Worm (Caenorhabditis elegans) whole organism, L1 larva: ENCODE measurements around the gene Y53F4B.21.

Source experiments
- C04F5.9 ChIP-seq: sonication (generic microtip); optimal IDR thresholded peaks from 2 replicates; lab custom pipeline; 2016; ENCODE audit warnings: missing genetic modification characterization, missing compliant biosample characterization
- C16A3.4 ChIP-seq: fragments of 150-350 bp; optimal IDR thresholded peaks from 2 replicates; lab custom pipeline; 2014; ENCODE audit warnings: missing biosample characterization, missing genetic modification characterization
- C34B4.2 ChIP-seq: sonication (generic microtip); optimal IDR thresholded peaks from 2 replicates; lab custom pipeline; 2017; ENCODE audit warnings: mild to moderate bottlenecking, missing genetic modification characterization, missing compliant biosample characterization
- F16B12.6 ChIP-seq: fragments of 150-350 bp; optimal IDR thresholded peaks from 2 replicates; lab custom pipeline; 2014; ENCODE audit warnings: missing biosample characterization, missing genetic modification characterization
- aly-2 ChIP-seq: fragments of 150-350 bp; optimal IDR thresholded peaks from 2 replicates; lab custom pipeline; 2014; ENCODE audit warnings: missing biosample characterization, missing genetic modification characterization
- blmp-1 ChIP-seq: fragments of 150-350 bp; optimal IDR thresholded peaks from 2 replicates; lab custom pipeline; 2014; ENCODE audit warnings: missing biosample characterization, missing genetic modification characterization
- ceh-82 ChIP-seq, 3 experiments: fragments of 150-350 bp in 1 of 3; sonication (generic microtip) in 2 of 3; optimal IDR thresholded peaks; 2 replicates each; lab custom pipeline; 2014 to 2017; ENCODE audit warnings: missing biosample characterization in 3 of 3, missing genetic modification characterization in 3 of 3
- ceh-88 ChIP-seq: fragments of 200-800 bp; sonication (Bioruptor generic); IDR thresholded peaks from 2 replicates; pipeline ENCODE4 v1.3.6; 2022; ENCODE audit warnings: missing genetic modification characterization, missing compliant biosample characterization
- dsc-1 ChIP-seq: sonication (generic microtip); optimal IDR thresholded peaks from 2 replicates; lab custom pipeline; 2016; ENCODE audit warnings: mild to moderate bottlenecking, missing genetic modification characterization, missing compliant biosample characterization
- efl-1 ChIP-seq, 4 experiments: fragments of 150-350 bp; optimal IDR thresholded peaks in 3 of 4; peaks in 1 of 4; 1 replicate in 1 of 4; 2 replicates in 3 of 4; lab custom pipeline; 2014; ENCODE audit warnings: missing biosample characterization in 2 of 4, missing genetic modification characterization in 2 of 4, missing genetic modification reagents in 2 of 4
- egl-27 ChIP-seq, 2 experiments: fragments of 150-350 bp in 1 of 2; sonication (generic microtip); optimal IDR thresholded peaks; 3 replicates each; lab custom pipeline; 2017 to 2018; ENCODE audit warnings: missing biosample characterization in 2 of 2, missing genetic modification characterization in 2 of 2, missing genetic modification reagents in 2 of 2
- elt-2 ChIP-seq: sonication (generic microtip); optimal IDR thresholded peaks from 2 replicates; lab custom pipeline; 2016; ENCODE audit warnings: missing genetic modification characterization, mild to moderate bottlenecking, inconsistent platforms, missing compliant biosample characterization, missing genetic modification reagents
- elt-3 ChIP-seq, 6 experiments: fragments of 150-350 bp in 1 of 6; sonication (generic microtip); optimal IDR thresholded peaks; 2 replicates each; lab custom pipeline; 2017 to 2018; ENCODE audit warnings: missing biosample characterization in 6 of 6, missing genetic modification characterization in 6 of 6, inconsistent platforms in 1 of 6
- ets-5 ChIP-seq: fragments of 200-800 bp; sonication (Bioruptor generic); IDR thresholded peaks from 2 replicates; pipeline ENCODE4 v1.3.6; 2022; ENCODE audit warnings: missing genetic modification characterization, missing compliant biosample characterization
- fos-1 ChIP-seq: fragments of 150-350 bp; optimal IDR thresholded peaks from 2 replicates; lab custom pipeline; 2014; ENCODE audit warnings: missing biosample characterization, missing genetic modification characterization
- grh-1 ChIP-seq: fragments of 200-800 bp; sonication (Bioruptor generic); IDR thresholded peaks from 2 replicates; pipeline ENCODE4 v1.3.6; 2022; ENCODE audit warnings: missing genetic modification reagents, missing genetic modification characterization, missing compliant biosample characterization
- hlh-17 ChIP-seq: fragments of 200-800 bp; sonication (Bioruptor generic); optimal IDR thresholded peaks from 2 replicates; lab custom pipeline; 2018; ENCODE audit warnings: missing genetic modification characterization, mild to moderate bottlenecking, missing compliant biosample characterization, moderate library complexity, borderline replicate concordance
- hpl-2 ChIP-seq: fragments of 150-350 bp; optimal IDR thresholded peaks from 2 replicates; lab custom pipeline; 2014; ENCODE audit warnings: missing biosample characterization, missing genetic modification reagents, missing genetic modification characterization
- isw-1 ChIP-seq: fragments of 200-800 bp; sonication (Bioruptor generic); IDR thresholded peaks from 2 replicates; pipeline ENCODE4 v1.3.6; 2022; ENCODE audit warnings: missing genetic modification characterization, missing compliant biosample characterization
- lin-14 ChIP-seq: fragments of 200-800 bp; sonication (Bioruptor generic); optimal IDR thresholded peaks from 2 replicates; lab custom pipeline; 2018; ENCODE audit warnings: mild to moderate bottlenecking, missing genetic modification characterization, moderate library complexity, missing compliant biosample characterization
- lin-15B ChIP-seq: fragments of 150-350 bp; sonication (generic microtip); optimal IDR thresholded peaks from 3 replicates; lab custom pipeline; 2014; ENCODE audit warnings: missing biosample characterization, missing genetic modification characterization
- lin-35 ChIP-seq, 2 experiments: fragments of 150-350 bp; optimal IDR thresholded peaks; 2 replicates each; lab custom pipeline; 2014; ENCODE audit warnings: missing biosample characterization in 2 of 2, missing genetic modification characterization in 2 of 2, missing genetic modification reagents in 2 of 2
- lin-39 ChIP-seq: fragments of 150-350 bp; optimal IDR thresholded peaks from 2 replicates; lab custom pipeline; 2014; ENCODE audit warnings: missing biosample characterization, missing genetic modification reagents, missing genetic modification characterization
- lir-3 ChIP-seq: sonication (generic microtip); optimal IDR thresholded peaks from 2 replicates; lab custom pipeline; 2016; ENCODE audit warnings: mild to moderate bottlenecking, missing genetic modification characterization, moderate library complexity, missing compliant biosample characterization; ENCODE audit not compliant: poor library complexity
- mab-9 ChIP-seq: fragments of 200-800 bp; sonication (Bioruptor generic); IDR thresholded peaks from 2 replicates; pipeline ENCODE4 v1.3.6; 2022; ENCODE audit warnings: missing genetic modification reagents, missing genetic modification characterization, missing compliant biosample characterization
- mdl-1 ChIP-seq, 2 experiments: fragments of 150-350 bp; optimal IDR thresholded peaks; 2 replicates each; lab custom pipeline; 2014 to 2017; ENCODE audit warnings: missing biosample characterization in 2 of 2, missing genetic modification characterization in 2 of 2, inconsistent platforms in 1 of 2
- nhr-20 ChIP-seq: sonication (generic microtip); optimal IDR thresholded peaks from 2 replicates; lab custom pipeline; 2016; ENCODE audit warnings: mild to moderate bottlenecking, missing genetic modification characterization, missing compliant biosample characterization
- nhr-237 ChIP-seq: fragments of 150-350 bp; optimal IDR thresholded peaks from 2 replicates; lab custom pipeline; 2014; ENCODE audit warnings: missing biosample characterization, missing genetic modification characterization
- nhr-71 ChIP-seq: sonication (generic microtip); optimal IDR thresholded peaks from 2 replicates; lab custom pipeline; 2016; ENCODE audit warnings: mild to moderate bottlenecking, missing genetic modification characterization, moderate library complexity, missing compliant biosample characterization
- nhr-85 ChIP-seq: sonication (generic microtip); peaks from one replicate; lab custom pipeline; 2016; ENCODE audit warnings: missing genetic modification characterization, inconsistent platforms, missing compliant biosample characterization
- nhr-90 ChIP-seq: sonication (generic microtip); optimal IDR thresholded peaks from 2 replicates; lab custom pipeline; 2016; ENCODE audit warnings: mild to moderate bottlenecking, missing genetic modification characterization, missing compliant biosample characterization; ENCODE audit not compliant: poor library complexity
- pag-3 ChIP-seq: sonication (generic microtip); optimal IDR thresholded peaks from 2 replicates; lab custom pipeline; 2017; ENCODE audit warnings: missing genetic modification characterization, mild to moderate bottlenecking, missing compliant biosample characterization, antibody characterized with exemption, borderline replicate concordance; ENCODE audit not compliant: insufficient read depth
- pqm-1 ChIP-seq: sonication (generic microtip); optimal IDR thresholded peaks from 3 replicates; lab custom pipeline; 2017; ENCODE audit warnings: missing biosample characterization, missing genetic modification characterization
- skn-1 ChIP-seq: fragments of 150-350 bp; optimal IDR thresholded peaks from 2 replicates; lab custom pipeline; 2014; ENCODE audit warnings: missing biosample characterization, missing genetic modification characterization
- snpc-4 ChIP-seq: fragments of 150-350 bp; optimal IDR thresholded peaks from 2 replicates; lab custom pipeline; 2014; ENCODE audit warnings: missing biosample characterization, missing genetic modification characterization
- snu-23 ChIP-seq: sonication (generic microtip); optimal IDR thresholded peaks from 2 replicates; lab custom pipeline; 2016; ENCODE audit warnings: missing genetic modification characterization, missing compliant biosample characterization
- sox-4 ChIP-seq: sonication (generic microtip); optimal IDR thresholded peaks from 2 replicates; lab custom pipeline; 2016; ENCODE audit warnings: missing genetic modification characterization, missing compliant biosample characterization
- swsn-7 ChIP-seq: sonication (generic microtip); optimal IDR thresholded peaks from 2 replicates; lab custom pipeline; 2016; ENCODE audit warnings: missing genetic modification characterization, missing compliant biosample characterization
- tbx-2 ChIP-seq: sonication (generic microtip); optimal IDR thresholded peaks from 2 replicates; lab custom pipeline; 2016; ENCODE audit warnings: missing genetic modification characterization, missing compliant biosample characterization
- tlp-1 ChIP-seq: fragments of 150-350 bp; optimal IDR thresholded peaks from 2 replicates; lab custom pipeline; 2014; ENCODE audit warnings: missing biosample characterization, missing genetic modification characterization
- unc-30 ChIP-seq: sonication (generic microtip); optimal IDR thresholded peaks from 2 replicates; lab custom pipeline; 2017; ENCODE audit warnings: missing biosample characterization, missing genetic modification characterization
- unc-62 ChIP-seq: fragments of 150-350 bp; optimal IDR thresholded peaks from 2 replicates; lab custom pipeline; 2014; ENCODE audit warnings: missing biosample characterization, missing genetic modification reagents, missing genetic modification characterization
- unc-86 ChIP-seq: sonication (generic microtip); optimal IDR thresholded peaks from 2 replicates; lab custom pipeline; 2016; ENCODE audit warnings: missing genetic modification characterization, missing compliant biosample characterization
- unc-98 ChIP-seq: fragments of 200-800 bp; sonication (Bioruptor generic); IDR thresholded peaks from 2 replicates; pipeline ENCODE4 v1.3.6; 2022; ENCODE audit warnings: missing genetic modification characterization, missing compliant biosample characterization
- xbp-1 ChIP-seq: sonication (generic microtip); optimal IDR thresholded peaks from 2 replicates; lab custom pipeline; 2016; ENCODE audit warnings: missing genetic modification characterization, missing compliant biosample characterization
- zag-1 ChIP-seq: fragments of 150-350 bp; optimal IDR thresholded peaks from 2 replicates; lab custom pipeline; 2014; ENCODE audit warnings: missing biosample characterization, missing genetic modification characterization
- ztf-11 ChIP-seq, 2 experiments: sonication (generic microtip); optimal IDR thresholded peaks; 2 replicates each; lab custom pipeline; 2016 to 2017; ENCODE audit warnings: missing genetic modification characterization in 2 of 2, missing biosample characterization in 1 of 2, missing compliant biosample characterization in 1 of 2

Gene Y53F4B.21

DNA sequence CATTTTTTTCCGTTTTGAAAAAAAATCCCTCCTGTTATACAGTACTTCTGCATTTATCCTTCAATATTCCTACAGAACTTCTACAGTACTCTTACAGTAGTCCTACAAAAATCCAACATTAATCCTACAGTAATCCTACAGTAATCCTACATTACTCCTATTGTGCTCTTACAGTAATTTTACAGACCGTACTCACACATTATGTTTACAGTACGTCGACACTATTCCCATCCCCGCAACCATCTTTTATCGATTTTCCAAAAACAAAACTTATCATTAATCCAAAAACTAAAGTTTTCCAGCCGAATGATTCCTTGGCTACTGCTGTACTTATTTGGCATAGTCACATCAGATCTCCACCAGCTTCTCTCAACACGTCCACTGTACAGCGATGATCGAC lies 5.8 kb upstream of the Y53F4B.21 start, which contains the start of gene Y53F4B.20:
Gene Y53F4B.20, plus strand, starts transcription at position 301 of the 400 bp plus-strand sequence.
- no peak for TF ChIP-seq lin-39 (tag; lab: Kevin White, UChicago)
- no peak for TF ChIP-seq F16B12.6 (tag; lab: Kevin White, UChicago)
- TF ChIP-seq nhr-85 = peak; percentile 9
- TF ChIP-seq nhr-71 (tag; lab: Kevin White, UChicago) = no peak

DNA sequence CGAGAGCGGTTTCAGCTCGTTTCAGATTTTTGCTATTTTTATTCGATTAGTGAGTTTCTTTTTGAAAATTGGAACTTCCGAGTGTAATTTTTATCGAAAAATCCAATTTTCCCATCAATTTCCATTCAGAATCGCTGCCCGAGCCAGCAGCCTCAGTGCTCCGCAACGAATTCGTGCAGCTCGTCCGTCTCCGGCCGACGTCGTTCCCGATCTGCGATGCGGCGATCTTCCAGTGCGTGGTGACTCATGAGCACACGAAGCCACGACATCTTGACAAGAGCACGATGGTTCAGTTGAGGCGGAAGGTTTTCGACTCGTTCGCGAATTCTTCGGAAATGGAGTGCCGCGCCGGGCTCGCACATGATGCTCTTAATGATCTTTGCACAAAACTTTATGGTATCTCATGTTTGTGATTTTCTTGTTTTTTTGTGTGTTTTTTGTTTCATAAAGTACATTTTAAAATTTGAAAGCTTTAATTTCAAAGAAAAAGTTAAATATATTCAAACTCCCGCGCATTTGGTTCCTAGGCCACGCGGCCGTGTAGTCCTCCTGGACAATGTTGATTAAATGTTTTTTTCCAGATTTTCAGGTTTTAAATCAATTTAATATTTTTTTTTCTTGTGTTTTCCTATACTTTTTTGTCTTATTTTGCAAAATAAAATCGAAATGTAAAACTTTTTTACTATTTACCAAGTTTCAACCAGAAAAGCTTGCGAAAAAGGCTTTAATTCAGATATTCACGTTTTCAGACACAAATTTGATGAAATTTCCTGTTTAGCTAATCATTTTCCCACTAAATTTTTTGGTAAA lies 689 bp upstream of the Y53F4B.21 start:
- TF ChIP-seq ztf-11 (tag; optimal IDR thresholded peaks at IDR 0.05; lab: Kevin White, UChicago) = peak in 1 of 2 experiments; percentile 94
- TF ChIP-seq snpc-4 = peak; percentile 66
- TF ChIP-seq tbx-2 (tag; lab: Kevin White, UChicago) = peak; percentile 87
- no peak for TF ChIP-seq aly-2 (tag; lab: Kevin White, UChicago)
- TF ChIP-seq unc-30 = no peak
- TF ChIP-seq nhr-20 (tag; lab: Kevin White, UChicago) = peak; percentile 84
- TF ChIP-seq ceh-82 (tag; optimal IDR thresholded peaks at IDR 0.05; lab: Kevin White, UChicago) = peak; percentile 31 to 35 (median 32)
- peak; percentile 81 for TF ChIP-seq C04F5.9 (tag; lab: Kevin White, UChicago)
- TF ChIP-seq mdl-1 (tag; optimal IDR thresholded peaks at IDR 0.05; lab: Kevin White, UChicago) = peak in 1 of 2 experiments; percentile 38
- TF ChIP-seq isw-1 (GFP tag; lab: Robert Waterston, UW) = peak; percentile 52
- TF ChIP-seq lin-15B (tag; lab: Kevin White, UChicago) = peak; percentile 13
- TF ChIP-seq lin-14 (GFP tag; lab: Kevin White, UChicago) = no peak
- no peak for TF ChIP-seq nhr-237
- TF ChIP-seq unc-62 (GFP tag; lab: Kevin White, UChicago) = no peak
- TF ChIP-seq skn-1 (tag; lab: Kevin White, UChicago) = peak; percentile 12
- peak; percentile 96 for TF ChIP-seq nhr-85
- peak; percentile 58 for TF ChIP-seq elt-2
- peak; percentile 83 for TF ChIP-seq xbp-1 (tag; lab: Kevin White, UChicago)
- peak; percentile 92 for TF ChIP-seq nhr-90 (tag; lab: Kevin White, UChicago)
- TF ChIP-seq pag-3 (tag; lab: Kevin White, UChicago) = no peak
- peak; percentile 68 for TF ChIP-seq unc-86 (tag; lab: Kevin White, UChicago)
- TF ChIP-seq lir-3 (tag; lab: Kevin White, UChicago) = peak; percentile 95
- TF ChIP-seq elt-3 (tag; optimal IDR thresholded peaks at IDR 0.05; lab: Kevin White, UChicago) = no peak
- TF ChIP-seq lin-35 (GFP tag; optimal IDR thresholded peaks at IDR 0.05; lab: Kevin White, UChicago) = peak; percentile 93 to 95
- peak; percentile 85 for TF ChIP-seq snu-23 (GFP tag; lab: Kevin White, UChicago)
- TF ChIP-seq grh-1 = peak; percentile 51; the same call in 1 of the 2 replicates
- no peak for TF ChIP-seq C34B4.2 (tag; lab: Kevin White, UChicago)
- TF ChIP-seq ets-5 (GFP tag; lab: Robert Waterston, UW) = no peak
- TF ChIP-seq nhr-71 (tag; lab: Kevin White, UChicago) = peak; percentile 90
- peak; percentile 6 for TF ChIP-seq blmp-1 (tag; lab: Kevin White, UChicago)
- no peak for TF ChIP-seq hlh-17
- peak; percentile 33; the same call in 1 of the 2 replicates for TF ChIP-seq ceh-88 (GFP tag; lab: Robert Waterston, UW)
- no peak for TF ChIP-seq zag-1 (tag; lab: Kevin White, UChicago)
- no peak for TF ChIP-seq C16A3.4 (tag; lab: Kevin White, UChicago)
- TF ChIP-seq sox-4 = peak; percentile 89
- TF ChIP-seq tlp-1 (tag; lab: Kevin White, UChicago) = no peak
- TF ChIP-seq egl-27 (tag; optimal IDR thresholded peaks at IDR 0.05; lab: Kevin White, UChicago) = no peak
- peak; percentile 92 for TF ChIP-seq dsc-1 (tag; lab: Kevin White, UChicago)
- peak; percentile 46 for TF ChIP-seq lin-39 (tag; lab: Kevin White, UChicago)
- peak; percentile 96 for TF ChIP-seq efl-1 (optimal IDR thresholded peaks at IDR 0.05; lab: Kevin White, UChicago)
- TF ChIP-seq efl-1 (GFP tag; optimal IDR thresholded peaks at IDR 0.05 in 1 of 2; lab: Kevin White, UChicago) = peak; percentile 94 to 99
- TF ChIP-seq mab-9 (GFP tag; lab: Robert Waterston, UW) = peak; percentile 58; the same call in 1 of the 2 replicates
- TF ChIP-seq fos-1 (tag; lab: Kevin White, UChicago) = peak; percentile 7
- TF ChIP-seq pqm-1 (tag; lab: Kevin White, UChicago) = no peak
- TF ChIP-seq unc-98 = peak; percentile 63
- TF ChIP-seq hpl-2 (GFP tag; lab: Kevin White, UChicago) = no peak
- peak; percentile 86 for TF ChIP-seq swsn-7 (tag; lab: Kevin White, UChicago)
